Worm (Caenorhabditis elegans) whole organism, late embryonic: ENCODE measurements around the gene clec-6.

Experiments used
- eyg-1 ChIP-seq: sonication (generic microtip); optimal IDR thresholded peaks from 2 replicates; lab custom pipeline; 2016; ENCODE audit warnings: missing genotype, missing genetic modification characterization, missing compliant biosample characterization
- fax-1 ChIP-seq: sonication (generic microtip); optimal IDR thresholded peaks from 2 replicates; lab custom pipeline; 2016; ENCODE audit warnings: missing genotype, missing genetic modification characterization, missing compliant biosample characterization
- hlh-8 ChIP-seq: sonication (generic microtip); optimal IDR thresholded peaks from 2 replicates; lab custom pipeline; 2016; ENCODE audit warnings: missing genotype, missing genetic modification characterization, missing compliant biosample characterization
- pat-9 ChIP-seq: fragments of 200-800 bp; sonication (Bioruptor generic); optimal IDR thresholded peaks from 2 replicates; lab custom pipeline; 2018; ENCODE audit warnings: mild to moderate bottlenecking, missing genetic modification characterization, moderate library complexity, missing compliant biosample characterization

The clec-6 gene

DNA sequence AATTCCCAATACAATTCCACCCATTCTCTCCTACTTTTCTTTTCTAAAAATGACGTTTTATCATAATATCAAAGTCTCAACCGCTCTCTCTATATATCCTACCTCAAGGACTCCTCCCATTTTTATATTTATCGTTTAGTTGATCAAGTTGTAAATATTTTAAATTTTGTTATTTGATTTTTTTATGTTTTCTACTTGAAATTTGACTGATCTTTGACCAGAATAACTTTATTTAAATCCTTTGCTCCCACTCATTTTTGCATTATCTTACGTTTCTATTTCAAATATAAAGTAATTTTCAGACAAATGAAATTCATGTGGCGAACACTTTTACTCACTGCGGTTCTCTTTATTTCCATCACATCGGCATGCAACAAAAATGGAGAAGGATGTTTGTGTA, 49.8 kb downstream of the clec-6 start, which contains the start of the genes acbp-7 and F26A1.19:
Gene acbp-7 (plus strand): TSS at position 301 of the 400 bp plus-strand sequence.
Gene F26A1.19 (plus strand): TSS at position 303 of the 400 bp plus-strand sequence.
- no peak for TF ChIP-seq pat-9 (tag; lab: Kevin White, UChicago)
- TF ChIP-seq fax-1 (tag; lab: Kevin White, UChicago): no peak
- TF ChIP-seq hlh-8: no peak
- no peak for TF ChIP-seq eyg-1
